Worm (Caenorhabditis elegans) whole organism, early embryonic: Measurements from ENCODE around the gene T10D4.7.

Experiments
- F13C5.2 ChIP-seq: sonication (generic microtip); optimal IDR thresholded peaks from 2 replicates; lab custom pipeline; 2017; ENCODE audit warnings: mild to moderate bottlenecking, missing genetic modification characterization, inconsistent platforms, missing compliant biosample characterization
- aly-1 ChIP-seq: sonication (generic microtip); optimal IDR thresholded peaks from 2 replicates; lab custom pipeline; 2016; ENCODE audit warnings: missing genetic modification characterization, missing compliant biosample characterization
- ama-1 ChIP-seq: fragments of 150-350 bp; optimal IDR thresholded peaks from 2 replicates; lab custom pipeline; 2014
- ceh-36 ChIP-seq: sonication (generic microtip); optimal IDR thresholded peaks from 2 replicates; lab custom pipeline; 2016; ENCODE audit warnings: missing genetic modification characterization, inconsistent platforms, missing compliant biosample characterization
- ets-7 ChIP-seq: sonication (generic microtip); optimal IDR thresholded peaks from 2 replicates; lab custom pipeline; 2016; ENCODE audit warnings: missing genotype, missing genetic modification characterization, missing compliant biosample characterization
- flt-1 ChIP-seq: fragments of 200-800 bp; sonication (Bioruptor generic); IDR thresholded peaks from 2 replicates; pipeline ENCODE4 v1.3.6; 2022; ENCODE audit warnings: missing genetic modification characterization, missing compliant biosample characterization
- hmg-4 ChIP-seq: fragments of 200-800 bp; sonication (Bioruptor generic); optimal IDR thresholded peaks from 2 replicates; lab custom pipeline; 2018; ENCODE audit warnings: mild to moderate bottlenecking, missing genetic modification characterization, missing compliant biosample characterization
- sea-1 ChIP-seq: fragments of 200-800 bp; sonication (Bioruptor generic); conservative IDR thresholded peaks from 2 replicates; pipeline ENCODE4 v1.3.6; 2022; ENCODE audit warnings: missing genetic modification characterization, missing compliant biosample characterization
- tbx-37 ChIP-seq: fragments of 200-800 bp; sonication (Bioruptor generic); conservative IDR thresholded peaks from 2 replicates; pipeline ENCODE4 v1.3.6; 2022; ENCODE audit warnings: missing genetic modification reagents, missing genetic modification characterization, missing compliant biosample characterization
- tra-4 ChIP-seq: sonication (generic microtip); optimal IDR thresholded peaks from 2 replicates; lab custom pipeline; 2017; ENCODE audit warnings: missing genetic modification characterization, missing compliant biosample characterization

- TF ChIP-seq ets-7 (tag; lab: Kevin White, UChicago) (no peak), hmg-4 (GFP tag; lab: Kevin White, UChicago) (no peak), sea-1 (GFP tag; lab: Robert Waterston, UW) (no peak), flt-1 (GFP tag; lab: Robert Waterston, UW) (no peak), ama-1 (no peak), aly-1 (no peak), ceh-36 (tag; lab: Kevin White, UChicago) (no peak), tra-4 (tag; lab: Kevin White, UChicago) (no peak), F13C5.2 (tag; lab: Kevin White, UChicago) (no peak), tbx-37 (GFP tag; lab: Robert Waterston, UW) (no peak)
Observed at ce11 chrII:3067896-3068295, 49.7 kb upstream of the T10D4.7 start.
